Worm (Caenorhabditis elegans) whole organism, mixed stage, embryonic: ENCODE measurements around the gene K08H2.7.

Experiments used
- M03D4.4 ChIP-seq: sonication (generic microtip); optimal IDR thresholded peaks from 2 replicates; lab custom pipeline; 2017; ENCODE audit warnings: mild to moderate bottlenecking, missing genetic modification characterization, missing compliant biosample characterization
- bed-3 ChIP-seq: fragments of 200-800 bp; sonication (Bioruptor generic); optimal IDR thresholded peaks from 3 replicates; lab custom pipeline; 2018; ENCODE audit warnings: mild to moderate bottlenecking, missing genetic modification characterization, moderate library complexity, missing compliant biosample characterization
- blmp-1 ChIP-seq: fragments of 150-350 bp; optimal IDR thresholded peaks from 2 replicates; lab custom pipeline; 2014; ENCODE audit warnings: missing biosample characterization, missing genetic modification characterization
- ceh-39 ChIP-seq: fragments of 150-350 bp; optimal IDR thresholded peaks from 2 replicates; lab custom pipeline; 2014; ENCODE audit warnings: missing biosample characterization, missing genetic modification characterization
- ceh-43 ChIP-seq: fragments of 200-800 bp; sonication (Bioruptor generic); optimal IDR thresholded peaks from 2 replicates; lab custom pipeline; 2018; ENCODE audit warnings: mild to moderate bottlenecking, missing genetic modification characterization, moderate library complexity, missing compliant biosample characterization
- ceh-83 ChIP-seq: fragments of 200-800 bp; sonication (Bioruptor generic); optimal IDR thresholded peaks from 2 replicates; lab custom pipeline; 2018; ENCODE audit warnings: mild to moderate bottlenecking, missing genetic modification characterization, missing compliant biosample characterization
- ces-1 ChIP-seq: fragments of 150-350 bp; optimal IDR thresholded peaks from 2 replicates; lab custom pipeline; 2014; ENCODE audit warnings: missing biosample characterization, missing genetic modification reagents, missing genetic modification characterization
- cnd-1 ChIP-seq: fragments of 200-800 bp; sonication (Bioruptor generic); optimal IDR thresholded peaks from 2 replicates; lab custom pipeline; 2018; ENCODE audit warnings: mild to moderate bottlenecking, missing genetic modification characterization, missing compliant biosample characterization
- drap-1 ChIP-seq: fragments of 200-800 bp; sonication (Bioruptor generic); optimal IDR thresholded peaks from 3 replicates; lab custom pipeline; 2018; ENCODE audit warnings: mild to moderate bottlenecking, missing genetic modification characterization, missing compliant biosample characterization
- elt-1 ChIP-seq: sonication (generic microtip); optimal IDR thresholded peaks from 2 replicates; lab custom pipeline; 2017; ENCODE audit warnings: missing genetic modification characterization, mild to moderate bottlenecking, missing compliant biosample characterization, antibody characterized with exemption, moderate library complexity, borderline replicate concordance; ENCODE audit not compliant: insufficient read depth
- elt-3 ChIP-seq: fragments of 150-350 bp; optimal IDR thresholded peaks from 2 replicates; lab custom pipeline; 2014; ENCODE audit warnings: missing biosample characterization, missing genetic modification characterization
- flh-1 ChIP-seq: fragments of 200-800 bp; sonication (Bioruptor generic); optimal IDR thresholded peaks from 2 replicates; lab custom pipeline; 2018; ENCODE audit warnings: mild to moderate bottlenecking, missing genetic modification characterization, moderate library complexity, missing compliant biosample characterization
- ham-2 ChIP-seq: fragments of 200-800 bp; sonication (Bioruptor generic); optimal IDR thresholded peaks from 2 replicates; lab custom pipeline; 2018; ENCODE audit warnings: mild to moderate bottlenecking, missing genetic modification characterization, missing compliant biosample characterization
- hlh-1 ChIP-seq: fragments of 150-350 bp; optimal IDR thresholded peaks from 2 replicates; lab custom pipeline; 2014; ENCODE audit warnings: missing biosample characterization, missing genetic modification reagents, missing genetic modification characterization
- lin-13 ChIP-seq: fragments of 150-350 bp; optimal IDR thresholded peaks from 2 replicates; lab custom pipeline; 2014; ENCODE audit warnings: missing biosample characterization, missing genetic modification characterization
- lin-32 ChIP-seq: fragments of 200-800 bp; sonication (Bioruptor generic); optimal IDR thresholded peaks from 2 replicates; lab custom pipeline; 2018; ENCODE audit warnings: mild to moderate bottlenecking, missing genetic modification characterization, missing compliant biosample characterization
- lsy-2 ChIP-seq: fragments of 150-350 bp; optimal IDR thresholded peaks from 2 replicates; lab custom pipeline; 2014; ENCODE audit warnings: missing biosample characterization, missing genetic modification characterization
- mab-5 ChIP-seq: fragments of 150-350 bp; optimal IDR thresholded peaks from 2 replicates; lab custom pipeline; 2014; ENCODE audit warnings: missing biosample characterization, missing genetic modification characterization
- mep-1 ChIP-seq: fragments of 150-350 bp; optimal IDR thresholded peaks from 2 replicates; lab custom pipeline; 2017; ENCODE audit warnings: missing biosample characterization, missing genetic modification reagents, missing genetic modification characterization, inconsistent platforms
- mls-2 ChIP-seq: sonication (generic microtip); optimal IDR thresholded peaks from 2 replicates; lab custom pipeline; 2016; ENCODE audit warnings: mild to moderate bottlenecking, missing genetic modification characterization, moderate library complexity, missing compliant biosample characterization
- nhr-12 ChIP-seq: fragments of 150-350 bp; optimal IDR thresholded peaks from 2 replicates; lab custom pipeline; 2014; ENCODE audit warnings: missing biosample characterization, missing genetic modification characterization
- nhr-2 ChIP-seq: fragments of 150-350 bp; optimal IDR thresholded peaks from 2 replicates; lab custom pipeline; 2014; ENCODE audit warnings: missing biosample characterization, missing genetic modification characterization
- nhr-237 ChIP-seq: fragments of 150-350 bp; optimal IDR thresholded peaks from 2 replicates; lab custom pipeline; 2014; ENCODE audit warnings: missing biosample characterization, missing genetic modification characterization
- nhr-28 ChIP-seq: fragments of 150-350 bp; optimal IDR thresholded peaks from 2 replicates; lab custom pipeline; 2014; ENCODE audit warnings: missing biosample characterization, missing genetic modification characterization
- nhr-76 ChIP-seq: sonication (generic microtip); optimal IDR thresholded peaks from 2 replicates; lab custom pipeline; 2017; ENCODE audit warnings: missing biosample characterization, missing genetic modification characterization
- pha-4 ChIP-seq: fragments of 150-350 bp; optimal IDR thresholded peaks from 2 replicates; lab custom pipeline; 2018; ENCODE audit warnings: missing biosample characterization, missing genetic modification reagents, missing genetic modification characterization
- sem-2 ChIP-seq: fragments of 200-800 bp; sonication (Bioruptor generic); optimal IDR thresholded peaks from 2 replicates; lab custom pipeline; 2018; ENCODE audit warnings: mild to moderate bottlenecking, missing genetic modification characterization, missing compliant biosample characterization
- snpc-4 ChIP-seq: fragments of 150-350 bp; optimal IDR thresholded peaks from 2 replicates; lab custom pipeline; 2014; ENCODE audit warnings: missing biosample characterization, missing genetic modification characterization
- sptf-1 ChIP-seq: sonication (generic microtip); optimal IDR thresholded peaks from 2 replicates; lab custom pipeline; 2017; ENCODE audit warnings: mild to moderate bottlenecking, missing genetic modification characterization, moderate library complexity, missing compliant biosample characterization
- tbx-8 ChIP-seq: fragments of 200-800 bp; sonication (Bioruptor generic); optimal IDR thresholded peaks from 2 replicates; lab custom pipeline; 2018; ENCODE audit warnings: mild to moderate bottlenecking, missing genetic modification characterization, moderate library complexity, missing compliant biosample characterization
- unc-120 ChIP-seq: sonication (generic microtip); optimal IDR thresholded peaks from 2 replicates; lab custom pipeline; 2017; ENCODE audit warnings: missing genetic modification characterization, missing compliant biosample characterization; ENCODE audit not compliant: poor library complexity, severe bottlenecking
- unc-39 ChIP-seq: fragments of 150-350 bp; optimal IDR thresholded peaks from 2 replicates; lab custom pipeline; 2014; ENCODE audit warnings: missing biosample characterization, missing genetic modification characterization
- unc-62 ChIP-seq: fragments of 150-350 bp; optimal IDR thresholded peaks from 2 replicates; lab custom pipeline; 2014; ENCODE audit warnings: missing biosample characterization, missing genetic modification reagents, missing genetic modification characterization
- zip-8 ChIP-seq: fragments of 150-350 bp; optimal IDR thresholded peaks from 2 replicates; lab custom pipeline; 2014; ENCODE audit warnings: missing biosample characterization, missing genetic modification characterization
- ztf-11 ChIP-seq: fragments of 150-350 bp; optimal IDR thresholded peaks from 2 replicates; lab custom pipeline; 2014; ENCODE audit warnings: missing biosample characterization, missing genetic modification characterization

Gene K08H2.7

ce11 chrX:13262195-13262594 is 14.0 kb upstream of the K08H2.7 start, which contains the start of gene K09A11.1:
Gene K09A11.1, plus strand, starts transcription at chrX:13262495.
- TF ChIP-seq elt-1 (tag; lab: Kevin White, UChicago) (no peak), mab-5 (tag; lab: Kevin White, UChicago) (no peak), lin-13 (no peak)

- TF ChIP-seq lin-13 = no peak
Observed at ce11 chrX:13257577-13257976, 9.3 kb upstream of the K08H2.7 start, which contains the start of gene K08H2.10. Gene K08H2.10, plus strand, starts transcription at chrX:13257806.

ce11 chrX:13251914-13252434 is 3.7 kb upstream of the K08H2.7 start, which contains the start of gene nhr-32:
Gene nhr-32, plus strand, starts transcription at chrX:13251964.
- TF ChIP-seq sptf-1 (tag; lab: Kevin White, UChicago) (no peak), flh-1 (GFP tag; lab: Kevin White, UChicago) (no peak), mab-5 (tag; lab: Kevin White, UChicago) (no peak), mls-2 (tag; lab: Kevin White, UChicago) (no peak), ces-1 (GFP tag; lab: Kevin White, UChicago) (no peak), sem-2 (GFP tag; lab: Kevin White, UChicago) (no peak), hlh-1 (tag; lab: Kevin White, UChicago) (no peak), nhr-12 (tag; lab: Kevin White, UChicago) (no peak), pha-4 (tag; lab: Kevin White, UChicago) (no peak), lin-13 (no peak), elt-3 (tag; lab: Kevin White, UChicago) (no peak)

- TF ChIP-seq M03D4.4 (tag; lab: Kevin White, UChicago) = no peak
- no peak for TF ChIP-seq cnd-1
- peak; percentile 63 for TF ChIP-seq nhr-2 (tag; lab: Kevin White, UChicago)
- no peak for TF ChIP-seq nhr-28 (tag; lab: Kevin White, UChicago)
- TF ChIP-seq ceh-39 (tag; lab: Kevin White, UChicago) = no peak
- peak; percentile 41 for TF ChIP-seq lin-13
- TF ChIP-seq tbx-8 (GFP tag; lab: Kevin White, UChicago) = no peak
- peak; percentile 3 for TF ChIP-seq drap-1 (GFP tag; lab: Kevin White, UChicago)
- peak; percentile 76 for TF ChIP-seq unc-120 (tag; lab: Kevin White, UChicago)
- TF ChIP-seq ceh-83 (GFP tag; lab: Kevin White, UChicago) = no peak
- no peak for TF ChIP-seq lin-32 (GFP tag; lab: Kevin White, UChicago)
- TF ChIP-seq pha-4 (tag; lab: Kevin White, UChicago) = peak; percentile 72
- no peak for TF ChIP-seq blmp-1 (tag; lab: Kevin White, UChicago)
- TF ChIP-seq ceh-43 = peak; percentile 7
- TF ChIP-seq nhr-12 (tag; lab: Kevin White, UChicago) = no peak
- TF ChIP-seq sem-2 (GFP tag; lab: Kevin White, UChicago) = no peak
- no peak for TF ChIP-seq flh-1 (GFP tag; lab: Kevin White, UChicago)
- TF ChIP-seq zip-8 (tag; lab: Kevin White, UChicago) = no peak
- TF ChIP-seq unc-39 (tag; lab: Kevin White, UChicago) = no peak
- no peak for TF ChIP-seq lsy-2 (tag; lab: Kevin White, UChicago)
- TF ChIP-seq elt-3 (tag; lab: Kevin White, UChicago) = no peak
- peak; percentile 85 for TF ChIP-seq mep-1 (tag; lab: Kevin White, UChicago)
- no peak for TF ChIP-seq ztf-11 (tag; lab: Kevin White, UChicago)
- TF ChIP-seq sptf-1 (tag; lab: Kevin White, UChicago) = peak; percentile 22
- peak; percentile 94 for TF ChIP-seq hlh-1 (tag; lab: Kevin White, UChicago)
- no peak for TF ChIP-seq snpc-4
- TF ChIP-seq ces-1 (GFP tag; lab: Kevin White, UChicago) = peak; percentile 86
- no peak for TF ChIP-seq bed-3 (GFP tag; lab: Kevin White, UChicago)
- peak; percentile 76 for TF ChIP-seq elt-1 (tag; lab: Kevin White, UChicago)
- peak; percentile 64 for TF ChIP-seq mls-2 (tag; lab: Kevin White, UChicago)
- peak; percentile 43 for TF ChIP-seq ham-2 (GFP tag; lab: Kevin White, UChicago)
- peak; percentile 29 for TF ChIP-seq nhr-237
- no peak for TF ChIP-seq mab-5 (tag; lab: Kevin White, UChicago)
- peak; percentile 81 for TF ChIP-seq unc-62 (GFP tag; lab: Kevin White, UChicago)
- TF ChIP-seq nhr-76 (tag; lab: Kevin White, UChicago) = no peak
- TF ChIP-seq, all 35 proteins: peak for 15
Observed at ce11 chrX:13251354-13251843, 3.2 kb upstream of the K08H2.7 start.
